Fruit fly (Drosophila melanogaster): ENCODE data around the gene CD98hc.

Gene CD98hc

dm6 chr3R:8001074-8001669 is 22.9 kb upstream of the CD98hc start, which contains the start of the genes Kmn2 and CG2698 (continued):
- peak; percentile 99 for TF ChIP-seq CG3847 (GFP tag; IDR thresholded peaks at IDR 0.05)
- peak; percentile 51 for TF ChIP-seq disco-r (GFP tag; optimal IDR thresholded peaks at IDR 0.05)
- TF ChIP-seq Atf3 (GFP tag; optimal IDR thresholded peaks at IDR 0.05): peak; percentile 76
- peak; percentile 89 for TF ChIP-seq CG12299 (tag; optimal IDR thresholded peaks at IDR 0.05)
- peak; percentile 71 for TF ChIP-seq dm (GFP tag; optimal IDR thresholded peaks at IDR 0.05)
- peak; percentile 96 for TF ChIP-seq Ets65A (GFP tag)
- TF ChIP-seq da (GFP tag; optimal IDR thresholded peaks at IDR 0.05): peak; percentile 48
- TF ChIP-seq CG15269 (tag; optimal IDR thresholded peaks at IDR 0.05): peak; percentile 96
- TF ChIP-seq CrebB (tag; optimal IDR thresholded peaks at IDR 0.05): peak; percentile 88
- TF ChIP-seq CG6813 (GFP tag; optimal IDR thresholded peaks at IDR 0.05): peak; percentile 86
- TF ChIP-seq CG7839 (tag; optimal IDR thresholded peaks at IDR 0.05): peak; percentile 97
- no peak for TF ChIP-seq mld (GFP tag; IDR thresholded peaks at IDR 0.05; ENCODE audit: partially characterized antibody)
- TF ChIP-seq ssp (GFP tag; IDR thresholded peaks at IDR 0.05): peak; percentile 94
- peak; percentile 91 for TF ChIP-seq CG34376 (GFP tag; optimal IDR thresholded peaks at IDR 0.05)
- peak; percentile 89 for TF ChIP-seq CG10431 (GFP tag; optimal IDR thresholded peaks at IDR 0.05)
- TF ChIP-seq CG9876 (GFP tag; optimal IDR thresholded peaks at IDR 0.05): peak; percentile 48
- TF ChIP-seq CG3995 (GFP tag; optimal IDR thresholded peaks at IDR 0.05): peak; percentile 69
- TF ChIP-seq danr (GFP tag; IDR thresholded peaks at IDR 0.05): peak; percentile 95
- TF ChIP-seq lola (GFP tag; optimal IDR thresholded peaks at IDR 0.05): peak in 1 of 3 experiments; percentile 91
- TF ChIP-seq bab2 (GFP tag; optimal IDR thresholded peaks at IDR 0.05): peak; percentile 84
- peak; percentile 56 for TF ChIP-seq nerfin-2 (GFP tag; IDR thresholded peaks at IDR 0.05; ENCODE audit: partially characterized antibody)
- TF ChIP-seq croc (GFP tag; conservative IDR thresholded peaks at IDR 0.05): peak; percentile 97
- TF ChIP-seq CG7357 (GFP tag; IDR thresholded peaks at IDR 0.05): peak; percentile 93
- peak; percentile 92 for TF ChIP-seq CG6175 (GFP tag; IDR thresholded peaks at IDR 0.05)
- peak; percentile 92 for TF ChIP-seq sug (tag; optimal IDR thresholded peaks at IDR 0.05)
- TF ChIP-seq fd64A (GFP tag; optimal IDR thresholded peaks at IDR 0.05): peak; percentile 74
- TF ChIP-seq corto (GFP tag; optimal IDR thresholded peaks at IDR 0.05): peak; percentile 84
- peak; percentile 96 for TF ChIP-seq lilli (GFP tag; optimal IDR thresholded peaks at IDR 0.05)
- peak; percentile 97 for TF ChIP-seq Chrac-16 (GFP tag; optimal IDR thresholded peaks at IDR 0.05)
- peak; percentile 81 for TF ChIP-seq run (tag; optimal IDR thresholded peaks at IDR 0.05)
- peak; percentile 63 for TF ChIP-seq slp2 (GFP tag; optimal IDR thresholded peaks at IDR 0.05)
- peak; percentile 85 for TF ChIP-seq CG10462 (GFP tag; optimal IDR thresholded peaks at IDR 0.05)
- TF ChIP-seq gfzf (GFP tag; optimal IDR thresholded peaks at IDR 0.05): no peak
- peak; percentile 90 for TF ChIP-seq vfl (GFP tag; optimal IDR thresholded peaks at IDR 0.05)
- TF ChIP-seq toy (GFP tag; IDR thresholded peaks at IDR 0.05): peak; percentile 88
- TF ChIP-seq CG16815 (GFP tag; optimal IDR thresholded peaks at IDR 0.05): peak; percentile 96
- TF ChIP-seq Six4 (GFP tag; optimal IDR thresholded peaks at IDR 0.05): peak; percentile 93
- TF ChIP-seq Hr51 (GFP tag; optimal IDR thresholded peaks at IDR 0.05): peak; percentile 80 to 94
- no peak for TF ChIP-seq CG15479 (GFP tag; optimal IDR thresholded peaks at IDR 0.05)
- peak; percentile 97 for TF ChIP-seq ara (GFP tag; IDR thresholded peaks at IDR 0.05)
- peak; percentile 88 for TF ChIP-seq Hand (GFP tag; optimal IDR thresholded peaks at IDR 0.05)
- peak; percentile 71 for TF ChIP-seq CG1792 (GFP tag; optimal IDR thresholded peaks at IDR 0.05)
- peak; percentile 97 for TF ChIP-seq CG9215 (GFP tag; IDR thresholded peaks at IDR 0.05)
- TF ChIP-seq TFAM (GFP tag; optimal IDR thresholded peaks at IDR 0.05): no peak
- no peak for TF ChIP-seq usp (GFP tag; optimal IDR thresholded peaks at IDR 0.05)
- peak; percentile 73 for TF ChIP-seq CG17802 (tag; optimal IDR thresholded peaks at IDR 0.05)
- TF ChIP-seq Ets97D (GFP tag; optimal IDR thresholded peaks at IDR 0.05): peak; percentile 60
- TF ChIP-seq pita (GFP tag; optimal IDR thresholded peaks at IDR 0.05): no peak
- no peak; the same call in 1 of the 3 replicates for TF ChIP-seq HLH4C (GFP tag; IDR thresholded peaks at IDR 0.05; ENCODE audit: partially characterized antibody)
- peak; percentile 93 for TF ChIP-seq CG13296 (GFP tag; optimal IDR thresholded peaks at IDR 0.05)
